Worm (Caenorhabditis elegans) whole organism, L3 larva: ENCODE results near the gene oac-2.

Experiments
- R02D3.7 ChIP-seq: fragments of 150-350 bp; optimal IDR thresholded peaks from 2 replicates; lab custom pipeline; 2014; ENCODE audit warnings: missing biosample characterization, missing genetic modification characterization
- ZK546.5 ChIP-seq: sonication (generic microtip); optimal IDR thresholded peaks from 2 replicates; lab custom pipeline; 2017; ENCODE audit warnings: missing biosample characterization, missing genetic modification characterization
- ama-1 ChIP-seq: fragments of 150-350 bp; optimal IDR thresholded peaks from 2 replicates; lab custom pipeline; 2018
- ceh-16 ChIP-seq: sonication (generic microtip); optimal IDR thresholded peaks from 2 replicates; lab custom pipeline; 2017; ENCODE audit warnings: missing biosample characterization, missing genetic modification characterization
- elt-1 ChIP-seq: fragments of 150-350 bp; optimal IDR thresholded peaks from 2 replicates; lab custom pipeline; 2014; ENCODE audit warnings: missing biosample characterization, missing genetic modification characterization
- elt-2 ChIP-seq: sonication (generic microtip); optimal IDR thresholded peaks from 2 replicates; lab custom pipeline; 2016; ENCODE audit warnings: missing genetic modification reagents, mild to moderate bottlenecking, missing genetic modification characterization, missing compliant biosample characterization
- elt-3 ChIP-seq, 3 experiments: fragments of 150-350 bp in 1 of 3; sonication (generic microtip) in 2 of 3; optimal IDR thresholded peaks; 2 replicates in 2 of 3; 4 replicates in 1 of 3; lab custom pipeline; 2014 to 2017; ENCODE audit warnings: missing biosample characterization in 3 of 3, missing genetic modification characterization in 3 of 3
- nhr-11 ChIP-seq: fragments of 150-350 bp; optimal IDR thresholded peaks from 2 replicates; lab custom pipeline; 2014; ENCODE audit warnings: missing biosample characterization, missing genetic modification characterization
- nhr-237 ChIP-seq: fragments of 150-350 bp; optimal IDR thresholded peaks from 2 replicates; lab custom pipeline; 2014; ENCODE audit warnings: missing biosample characterization, missing genetic modification characterization
- pqm-1 ChIP-seq: fragments of 150-350 bp; optimal IDR thresholded peaks from 2 replicates; lab custom pipeline; 2017; ENCODE audit warnings: missing biosample characterization, missing genetic modification characterization, inconsistent platforms
- sea-2 ChIP-seq: fragments of 150-350 bp; sonication (generic microtip); optimal IDR thresholded peaks from 4 replicates; lab custom pipeline; 2014; ENCODE audit warnings: missing biosample characterization, missing genetic modification reagents, missing genetic modification characterization
- snpc-4 ChIP-seq: fragments of 150-350 bp; optimal IDR thresholded peaks from 2 replicates; lab custom pipeline; 2014; ENCODE audit warnings: missing biosample characterization, missing genetic modification characterization
- unc-62 ChIP-seq: fragments of 150-350 bp; sonication (generic microtip); optimal IDR thresholded peaks from 4 replicates; lab custom pipeline; 2014; ENCODE audit warnings: missing biosample characterization, missing genetic modification reagents, missing genetic modification characterization

DNA sequence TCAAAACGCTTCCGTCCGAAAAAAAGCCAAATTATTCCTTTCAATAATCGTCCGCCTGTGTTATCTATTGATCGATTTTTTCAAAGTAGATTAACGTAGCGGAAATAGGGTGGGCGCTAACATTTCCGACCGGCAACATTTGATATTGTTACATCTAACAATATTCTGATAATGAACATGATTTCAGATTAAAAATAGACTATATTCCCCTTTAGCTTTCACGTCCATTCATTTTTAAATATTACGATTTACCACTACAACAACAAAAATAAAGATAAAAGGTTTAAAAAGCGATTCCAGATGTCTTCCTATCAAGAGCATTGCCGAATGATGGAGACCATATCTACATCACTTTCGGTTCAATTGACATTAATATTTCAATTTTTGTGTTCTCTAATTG, 48.8 kb downstream of the oac-2 start, which contains the start of gene srab-22:
- no peak for TF ChIP-seq unc-62 (GFP tag; lab: Kevin White, UChicago)
- no peak for TF ChIP-seq ZK546.5
- no peak for TF ChIP-seq elt-3 (tag; optimal IDR thresholded peaks at IDR 0.05; lab: Kevin White, UChicago)
- no peak for TF ChIP-seq nhr-11 (tag; lab: Kevin White, UChicago)
- TF ChIP-seq nhr-237 (tag; lab: Kevin White, UChicago): no peak
- TF ChIP-seq ceh-16 (tag; lab: Kevin White, UChicago): no peak
- no peak for TF ChIP-seq elt-2
- no peak for TF ChIP-seq snpc-4 (tag; lab: Kevin White, UChicago)
- no peak for TF ChIP-seq pqm-1 (tag; lab: Kevin White, UChicago)
- TF ChIP-seq sea-2 (GFP tag; lab: Kevin White, UChicago): no peak
- TF ChIP-seq ama-1: no peak
- TF ChIP-seq R02D3.7 (tag; lab: Kevin White, UChicago): no peak
- no peak for TF ChIP-seq elt-1
